Fruit fly (Drosophila melanogaster) whole organism, wandering third instar larva: ENCODE results near the gene CkIIalpha-i1.
A peak's percentile ranks its signal among the peaks of the same experiment; 100 is the strongest.

Experiments used
- Abd-B ChIP-seq: fragments of >200 bp; optimal IDR thresholded peaks from 2 replicates; lab custom pipeline; 2017; ENCODE audit warnings: missing biosample characterization, missing genetic modification characterization
- CG32264 ChIP-seq: fragments of 200-800 bp; sonication (Bioruptor generic); optimal IDR thresholded peaks from 2 replicates; lab custom pipeline; 2016; ENCODE audit warnings: missing biosample characterization, missing genetic modification characterization
- CG9705 ChIP-seq: fragments of 200-800 bp; sonication (Bioruptor generic); optimal IDR thresholded peaks from 2 replicates; lab custom pipeline; 2018; ENCODE audit warnings: missing biosample characterization, mild to moderate bottlenecking, missing genetic modification characterization
- CrebA ChIP-seq: fragments of 200-800 bp; sonication (Bioruptor generic); optimal IDR thresholded peaks from 2 replicates; lab custom pipeline; 2016; ENCODE audit warnings: missing biosample characterization, mild to moderate bottlenecking, missing genetic modification characterization, borderline replicate concordance
- Dfd ChIP-seq: fragments of >200 bp; optimal IDR thresholded peaks from 2 replicates; lab custom pipeline; 2017; ENCODE audit warnings: missing biosample characterization, missing genetic modification characterization
- Dif ChIP-seq: fragments of 200-275, 200-300 bp; sonication (Bioruptor generic); optimal IDR thresholded peaks from 2 replicates; lab custom pipeline; 2018; ENCODE audit warnings: missing biosample characterization, missing genetic modification characterization; ENCODE audit not compliant: partially characterized antibody
- GATAd ChIP-seq: sonication (Bioruptor generic); optimal IDR thresholded peaks from 2 replicates; lab custom pipeline; 2016; ENCODE audit warnings: missing biosample characterization, missing genetic modification characterization
- HLH106 ChIP-seq: fragments of 200-800 bp; optimal IDR thresholded peaks from 3 replicates; lab custom pipeline; 2019; ENCODE audit warnings: missing biosample characterization, mild to moderate bottlenecking, missing genetic modification characterization, moderate library complexity
- Hr78 ChIP-seq: fragments of >200 bp; optimal IDR thresholded peaks from 2 replicates; lab custom pipeline; 2017; ENCODE audit warnings: missing biosample characterization, missing genetic modification characterization
- Jra ChIP-seq: sonication (Bioruptor generic); optimal IDR thresholded peaks from 2 replicates; lab custom pipeline; 2016; ENCODE audit warnings: missing biosample characterization, missing genetic modification characterization
- Mio ChIP-seq: sonication (Bioruptor generic); optimal IDR thresholded peaks from 2 replicates; lab custom pipeline; 2016; ENCODE audit warnings: missing biosample characterization, missing genetic modification characterization
- Myc ChIP-seq: fragments of >200 bp; optimal IDR thresholded peaks from 2 replicates; lab custom pipeline; 2017
- N ChIP-seq: fragments of >200 bp; optimal IDR thresholded peaks from 2 replicates; lab custom pipeline; 2018; ENCODE audit warnings: missing biosample characterization, missing external identifiers, missing genetic modification characterization
- OdsH ChIP-seq: fragments of 200-800 bp; sonication (Bioruptor generic); optimal IDR thresholded peaks from 2 replicates; lab custom pipeline; 2016; ENCODE audit warnings: missing biosample characterization, mild to moderate bottlenecking, missing genetic modification characterization
- Rel ChIP-seq, 2 experiments: fragments of 200-800 bp; sonication (Bioruptor generic) in 1 of 2; optimal IDR thresholded peaks; 2 replicates in 1 of 2; 3 replicates in 1 of 2; lab custom pipeline; 2016 to 2019; ENCODE audit warnings: mild to moderate bottlenecking in 2 of 2, missing biosample characterization in 2 of 2, missing genetic modification characterization in 2 of 2, moderate library complexity in 1 of 2
- Sp1 ChIP-seq: fragments of 200-800 bp; sonication (Bioruptor generic); optimal IDR thresholded peaks from 3 replicates; lab custom pipeline; 2019; ENCODE audit warnings: missing biosample characterization, mild to moderate bottlenecking, missing genetic modification characterization, moderate library complexity
- Vsx2 ChIP-seq: fragments of 200-300, 225-300 bp; sonication (Bioruptor generic); optimal IDR thresholded peaks from 2 replicates; lab custom pipeline; 2018; ENCODE audit warnings: missing biosample characterization, missing genetic modification characterization; ENCODE audit not compliant: partially characterized antibody
- br ChIP-seq: fragments of 200-800 bp; sonication (Bioruptor generic); optimal IDR thresholded peaks from 2 replicates; lab custom pipeline; 2016; ENCODE audit warnings: missing biosample characterization, missing genetic modification characterization
- dsf ChIP-seq: sonication (Bioruptor generic); optimal IDR thresholded peaks from 2 replicates; lab custom pipeline; 2016; ENCODE audit warnings: missing biosample characterization, missing genetic modification characterization, borderline replicate concordance
- ey ChIP-seq: fragments of 200-800 bp; sonication (Bioruptor generic); optimal IDR thresholded peaks from 2 replicates; lab custom pipeline; 2016; ENCODE audit warnings: missing biosample characterization, missing genetic modification characterization
- fru ChIP-seq: fragments of 200-800 bp; sonication (Bioruptor generic); optimal IDR thresholded peaks from 3 replicates; lab custom pipeline; 2016; ENCODE audit warnings: missing biosample characterization, mild to moderate bottlenecking, missing genetic modification characterization
- h ChIP-seq: fragments of 200-800 bp; sonication (Bioruptor generic); optimal IDR thresholded peaks from 3 replicates; lab custom pipeline; 2016; ENCODE audit warnings: missing biosample characterization, mild to moderate bottlenecking, missing genetic modification characterization
- jim ChIP-seq: fragments of 175-275, 200-325 bp; sonication (Bioruptor generic); optimal IDR thresholded peaks from 2 replicates; lab custom pipeline; 2016; ENCODE audit warnings: missing biosample characterization, mild to moderate bottlenecking, missing genetic modification characterization
- pan ChIP-seq: fragments of >200 bp; optimal IDR thresholded peaks from 2 replicates; lab custom pipeline; 2017
- rgr ChIP-seq: fragments of 200-800 bp; sonication (Bioruptor generic); optimal IDR thresholded peaks from 3 replicates; lab custom pipeline; 2016; ENCODE audit warnings: missing biosample characterization, mild to moderate bottlenecking, missing genetic modification characterization
- sage ChIP-seq: fragments of 200-800 bp; sonication (Bioruptor generic); optimal IDR thresholded peaks from 2 replicates; lab custom pipeline; 2016; ENCODE audit warnings: missing biosample characterization, mild to moderate bottlenecking, missing genetic modification characterization
- sv ChIP-seq: fragments of 200-800 bp; sonication (Bioruptor generic); optimal IDR thresholded peaks from 3 replicates; lab custom pipeline; 2016; ENCODE audit warnings: missing biosample characterization, missing genetic modification characterization
- tai ChIP-seq: sonication (Bioruptor generic); optimal IDR thresholded peaks from 2 replicates; lab custom pipeline; 2016; ENCODE audit warnings: missing biosample characterization, missing genetic modification characterization
- usp ChIP-seq: fragments of >200 bp; optimal IDR thresholded peaks from 2 replicates; lab custom pipeline; 2017; ENCODE audit warnings: missing biosample characterization, missing genetic modification characterization
- woc ChIP-seq: sonication (Bioruptor generic); optimal IDR thresholded peaks from 2 replicates; lab custom pipeline; 2016; ENCODE audit warnings: missing biosample characterization, mild to moderate bottlenecking, missing genetic modification characterization

CkIIalpha-i1 gene

dm6 chr3L:15802117-15802516, 14.7 kb upstream of the CkIIalpha-i1 start:
- TF ChIP-seq br (GFP tag; lab: Kevin White, UChicago): no peak
- TF ChIP-seq CG32264 (GFP tag; lab: Kevin White, UChicago): no peak
- no peak for TF ChIP-seq Abd-B (GFP tag; lab: Kevin White, UChicago)
- no peak for TF ChIP-seq Mio (GFP tag; lab: Kevin White, UChicago)
- TF ChIP-seq Hr78: no peak
- no peak for TF ChIP-seq ey (GFP tag; lab: Kevin White, UChicago)
- TF ChIP-seq tai: no peak
- TF ChIP-seq HLH106 (tag; lab: Kevin White, UChicago): no peak
- TF ChIP-seq h (GFP tag; lab: Kevin White, UChicago): no peak
- TF ChIP-seq dsf: no peak
- TF ChIP-seq N (GFP tag; lab: Kevin White, UChicago): no peak
- no peak for TF ChIP-seq woc
- TF ChIP-seq, all 38 proteins: peak for 0

dm6 chr3L:15802655-15803054, 14.1 kb upstream of the CkIIalpha-i1 start:
- no peak for TF ChIP-seq sage (GFP tag; lab: Kevin White, UChicago)
- no peak for TF ChIP-seq rgr (GFP tag; lab: Kevin White, UChicago)
- TF ChIP-seq tai: no peak
- no peak for TF ChIP-seq CG32264 (GFP tag; lab: Kevin White, UChicago)
- TF ChIP-seq jim (GFP tag; lab: Kevin White, UChicago): no peak
- TF ChIP-seq OdsH (GFP tag; lab: Kevin White, UChicago): no peak
- no peak for TF ChIP-seq h (GFP tag; lab: Kevin White, UChicago)
- no peak for TF ChIP-seq CrebA (GFP tag; lab: Kevin White, UChicago)
- no peak for TF ChIP-seq Dfd (GFP tag; lab: Kevin White, UChicago)
- no peak for TF ChIP-seq br (GFP tag; lab: Kevin White, UChicago)
- TF ChIP-seq GATAd (GFP tag; lab: Kevin White, UChicago): no peak
- TF ChIP-seq usp: no peak
- no peak for TF ChIP-seq sv
- no peak for TF ChIP-seq Dif (GFP tag; lab: Kevin White, UChicago)
- TF ChIP-seq Mio (GFP tag; lab: Kevin White, UChicago): no peak
- TF ChIP-seq Sp1 (GFP tag; lab: Kevin White, UChicago): no peak
- no peak for TF ChIP-seq woc
- no peak for TF ChIP-seq Myc (lab: Kevin White, UChicago)

- TF ChIP-seq pan (no peak), HLH106 (tag; lab: Kevin White, UChicago) (no peak), Dif (GFP tag; lab: Kevin White, UChicago) (no peak)
- TF ChIP-seq, all 38 proteins: peak for 0
These were observed 8.8 kb upstream of the CkIIalpha-i1 start, which contains the start of gene CG6244 for dm6 chr3L:15808022-15808421. Gene CG6244, plus strand, starts transcription at chr3L:15808322.

DNA sequence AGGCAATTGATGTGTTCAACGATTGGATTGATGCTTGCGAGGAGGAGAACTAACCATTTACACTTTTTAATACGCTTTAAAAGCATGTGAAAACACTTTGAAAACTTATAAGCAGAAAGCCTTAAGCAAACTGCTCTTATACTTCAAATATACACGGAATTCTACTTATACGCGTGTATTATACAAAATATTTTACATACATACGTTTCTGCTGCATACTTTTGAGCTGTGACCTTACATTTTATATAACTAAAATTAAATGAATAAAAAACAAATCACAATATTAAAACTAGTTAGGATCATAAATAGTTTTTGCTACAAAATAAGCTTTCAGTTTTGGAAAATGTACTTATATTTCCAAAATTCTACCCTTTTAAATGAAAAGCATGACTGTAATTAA, 8.1 kb upstream of the CkIIalpha-i1 start:
- TF ChIP-seq Rel (GFP tag; optimal IDR thresholded peaks at IDR 0.05; lab: Kevin White, UChicago) (no peak), Rel (tag; optimal IDR thresholded peaks at IDR 0.05; lab: Kevin White, UChicago) (no peak), Myc (lab: Kevin White, UChicago) (peak; percentile 65)

DNA sequence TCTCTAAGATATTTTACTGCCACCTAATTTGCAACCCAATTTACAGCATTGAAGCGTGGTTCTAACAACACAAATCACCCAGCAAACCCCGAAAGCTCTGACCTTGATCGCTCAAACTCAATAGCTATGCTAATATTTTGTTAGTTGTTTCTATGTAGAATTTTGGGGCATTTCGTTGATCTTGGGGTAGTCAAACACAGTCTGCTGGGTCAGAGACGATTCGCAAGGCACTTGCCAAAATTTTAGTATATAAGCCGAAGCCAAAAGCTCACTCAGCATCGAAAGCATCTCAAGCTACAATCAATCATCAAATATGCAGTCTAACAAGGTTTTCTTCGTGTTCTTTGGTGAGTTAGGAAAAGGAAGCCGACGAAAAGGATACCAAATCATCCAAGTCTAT, 7.6 kb upstream of the CkIIalpha-i1 start, which contains the start of gene CG13445:
TSS of gene CG13445 (plus strand) at position 301 of the 400 bp plus-strand sequence.
- TF ChIP-seq Jra (GFP tag; lab: Kevin White, UChicago) (no peak), woc (no peak), Vsx2 (GFP tag; lab: Kevin White, UChicago) (no peak), OdsH (GFP tag; lab: Kevin White, UChicago) (no peak), CG9705 (GFP tag; lab: Kevin White, UChicago) (no peak), N (GFP tag; lab: Kevin White, UChicago) (no peak), sv (no peak), Dfd (GFP tag; lab: Kevin White, UChicago) (no peak), fru (GFP tag; lab: Kevin White, UChicago) (no peak)

DNA sequence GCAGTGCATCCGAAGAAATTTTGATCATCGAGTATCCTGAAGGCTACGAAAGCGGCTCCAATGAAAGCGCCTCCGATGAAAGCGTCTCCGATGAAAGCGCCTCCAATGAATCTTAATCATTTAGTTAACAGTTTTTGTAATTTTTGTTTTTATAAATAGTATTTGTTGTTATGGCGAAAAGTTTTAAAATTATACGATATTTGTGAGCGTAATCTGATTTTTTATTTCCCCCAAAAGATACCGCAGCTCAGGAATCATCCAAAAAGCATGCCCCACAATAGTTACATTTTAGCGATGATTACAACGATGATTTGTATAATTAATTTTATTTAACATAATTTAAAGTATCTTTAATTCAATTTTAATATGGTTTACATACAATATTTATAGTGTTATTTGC, 7.0 kb upstream of the CkIIalpha-i1 start:
- no peak for TF ChIP-seq Sp1 (GFP tag; lab: Kevin White, UChicago)
- TF ChIP-seq Abd-B (GFP tag; lab: Kevin White, UChicago): no peak
- peak; percentile 76 for TF ChIP-seq N (GFP tag; lab: Kevin White, UChicago)
- no peak for TF ChIP-seq fru (GFP tag; lab: Kevin White, UChicago)
- TF ChIP-seq sage (GFP tag; lab: Kevin White, UChicago): no peak
- TF ChIP-seq CrebA (GFP tag; lab: Kevin White, UChicago): no peak
- peak; percentile 82 for TF ChIP-seq Myc (lab: Kevin White, UChicago)
- peak; percentile 16 for TF ChIP-seq Hr78
